Fruit fly (Drosophila melanogaster) whole organism, embryonic: ENCODE results near the gene CG43618.
A peak's percentile ranks its signal among the peaks of the same experiment; 100 is the strongest.

Experiments used
- B-H2 ChIP-seq: fragments of 200-800 bp; sonication (Bioruptor generic); optimal IDR thresholded peaks from 2 replicates; lab custom pipeline; 2018; ENCODE audit warnings: missing biosample characterization, mild to moderate bottlenecking, missing genetic modification characterization
- Bdp1 ChIP-seq: fragments of 200-800 bp; sonication (Bioruptor generic); optimal IDR thresholded peaks from 3 replicates; lab custom pipeline; 2016; ENCODE audit warnings: missing biosample characterization, missing genetic modification characterization
- Bteb2 ChIP-seq: fragments of 200-800 bp; sonication (Bioruptor generic); optimal IDR thresholded peaks from 2 replicates; lab custom pipeline; 2016; ENCODE audit warnings: missing biosample characterization, missing genetic modification characterization
- CG10147 ChIP-seq: fragments of 200-800 bp; sonication (Bioruptor generic); optimal IDR thresholded peaks from 2 replicates; lab custom pipeline; 2019; ENCODE audit warnings: missing biosample characterization, mild to moderate bottlenecking, missing genetic modification characterization, moderate library complexity
- CG10267 ChIP-seq: fragments of 200-800 bp; sonication (Bioruptor generic); optimal IDR thresholded peaks from 2 replicates; lab custom pipeline; 2018; ENCODE audit warnings: missing biosample characterization, mild to moderate bottlenecking, missing genetic modification characterization, moderate library complexity
- CG10431 ChIP-seq: fragments of 200-800 bp; sonication (Bioruptor generic); optimal IDR thresholded peaks from 3 replicates; lab custom pipeline; 2018; ENCODE audit warnings: missing biosample characterization, mild to moderate bottlenecking, missing genetic modification characterization
- CG12155 ChIP-seq: fragments of 200-800 bp; sonication (Bioruptor generic); optimal IDR thresholded peaks from 3 replicates; lab custom pipeline; 2016; ENCODE audit warnings: missing biosample characterization, missing genetic modification characterization
- CG14965 ChIP-seq: fragments of 200-800 bp; sonication (Bioruptor generic); optimal IDR thresholded peaks from 2 replicates; lab custom pipeline; 2016; ENCODE audit warnings: missing biosample characterization, missing genetic modification characterization, borderline replicate concordance
- CG17612 ChIP-seq: fragments of 200-800 bp; sonication (Bioruptor generic); IDR thresholded peaks from 2 replicates; pipeline ENCODE4 v1.3.6; 2022; ENCODE audit warnings: missing biosample characterization, missing genetic modification characterization
- CG2712 ChIP-seq: fragments of 200-800 bp; optimal IDR thresholded peaks from 3 replicates; lab custom pipeline; 2019; ENCODE audit warnings: missing biosample characterization, mild to moderate bottlenecking, missing genetic modification characterization, moderate library complexity
- CG2875 ChIP-seq: fragments of 200-800 bp; sonication (Bioruptor generic); optimal IDR thresholded peaks from 2 replicates; lab custom pipeline; 2017; ENCODE audit warnings: missing biosample characterization, mild to moderate bottlenecking, missing genetic modification characterization, missing genetic modification reagents
- CG43689 ChIP-seq: fragments of 200-800 bp; sonication (Bioruptor generic); IDR thresholded peaks from 2 replicates; pipeline ENCODE4 v1.3.6; 2022; ENCODE audit warnings: missing biosample characterization, missing genetic modification characterization
- CG5953 ChIP-seq: fragments of 200-800 bp; sonication (Bioruptor generic); IDR thresholded peaks from 2 replicates; pipeline ENCODE4 v1.3.6; 2022; ENCODE audit warnings: missing biosample characterization, missing genetic modification characterization
- CG6254 ChIP-seq: fragments of 200-800 bp; sonication (Bioruptor generic); optimal IDR thresholded peaks from 3 replicates; lab custom pipeline; 2017; ENCODE audit warnings: mild to moderate bottlenecking, missing biosample characterization, missing genetic modification reagents, missing genetic modification characterization
- CG6272 ChIP-seq: fragments of 200-800 bp; sonication (Bioruptor generic); IDR thresholded peaks from 2 replicates; pipeline ENCODE4 v1.3.6; 2022; ENCODE audit warnings: missing biosample characterization, missing genetic modification characterization
- CG7928 ChIP-seq: fragments of 200-800 bp; sonication (Bioruptor generic); optimal IDR thresholded peaks from 2 replicates; lab custom pipeline; 2017; ENCODE audit warnings: missing biosample characterization, mild to moderate bottlenecking, missing genetic modification characterization
- CG7963 ChIP-seq: fragments of 200-800 bp; sonication (Bioruptor generic); IDR thresholded peaks from 3 replicates; pipeline ENCODE4 v1.3.6; 2022; ENCODE audit warnings: missing biosample characterization, missing genetic modification characterization; ENCODE audit not compliant: partially characterized antibody
- CG8944 ChIP-seq: fragments of 200-800 bp; sonication (Bioruptor generic); optimal IDR thresholded peaks from 3 replicates; lab custom pipeline; 2016; ENCODE audit warnings: missing biosample characterization, missing genetic modification characterization
- Dfd ChIP-seq, 2 experiments: fragments of >200 bp; optimal IDR thresholded peaks; 2 replicates each; lab custom pipeline; 2017; ENCODE audit warnings: missing biosample characterization in 2 of 2, missing genetic modification characterization in 2 of 2
- Dip3 ChIP-seq: fragments of 200-800 bp; sonication (Bioruptor generic); optimal IDR thresholded peaks from 3 replicates; lab custom pipeline; 2016; ENCODE audit warnings: missing biosample characterization, missing genetic modification characterization
- Fer1 ChIP-seq: fragments of 200-800 bp; sonication (Bioruptor generic); optimal IDR thresholded peaks from 2 replicates; lab custom pipeline; 2017; ENCODE audit warnings: missing biosample characterization, mild to moderate bottlenecking, missing genetic modification characterization
- Fer3 ChIP-seq: fragments of 200-800 bp; sonication (Bioruptor generic); optimal IDR thresholded peaks from 2 replicates; lab custom pipeline; 2018; ENCODE audit warnings: missing biosample characterization, mild to moderate bottlenecking, missing genetic modification characterization, moderate library complexity
- Hand ChIP-seq: fragments of 200-800 bp; sonication (Bioruptor generic); optimal IDR thresholded peaks from 2 replicates; lab custom pipeline; 2017; ENCODE audit warnings: mild to moderate bottlenecking, missing biosample characterization, missing genetic modification reagents, missing genetic modification characterization
- Hsf ChIP-seq: fragments of 200-800 bp; sonication (Bioruptor generic); optimal IDR thresholded peaks from 3 replicates; lab custom pipeline; 2016; ENCODE audit warnings: missing biosample characterization, missing genetic modification characterization
- Nf-YC ChIP-seq: fragments of 200-800 bp; optimal IDR thresholded peaks from 3 replicates; lab custom pipeline; 2019; ENCODE audit warnings: missing biosample characterization, mild to moderate bottlenecking, missing genetic modification characterization, moderate library complexity
- NfI ChIP-seq: fragments of 200-800 bp; sonication (Bioruptor generic); optimal IDR thresholded peaks from 3 replicates; lab custom pipeline; 2018; ENCODE audit warnings: missing biosample characterization, mild to moderate bottlenecking, missing genetic modification characterization, moderate library complexity
- Stat92E ChIP-seq, 3 experiments: fragments of >200 bp in 2 of 3; fragments of 200-800 bp in 1 of 3; sonication (Bioruptor generic) in 1 of 3; optimal IDR thresholded peaks; 2 replicates each; lab custom pipeline; 2017 to 2019; ENCODE audit warnings: missing biosample characterization in 3 of 3, missing genetic modification characterization in 3 of 3, mild to moderate bottlenecking in 1 of 3, moderate library complexity in 1 of 3
- Trl ChIP-seq, 3 experiments: fragments of >200 bp in 2 of 3; fragments of 200-800 bp in 1 of 3; sonication (Bioruptor generic) in 1 of 3; optimal IDR thresholded peaks; 2 replicates in 1 of 3; 3 replicates in 2 of 3; lab custom pipeline; 2016 to 2017; ENCODE audit warnings: missing biosample characterization in 1 of 3, missing genetic modification characterization in 1 of 3
- amos ChIP-seq: fragments of 200-800 bp; sonication (Bioruptor generic); IDR thresholded peaks from 2 replicates; pipeline ENCODE4 v1.3.6; 2022; ENCODE audit warnings: missing biosample characterization, missing genetic modification characterization; ENCODE audit not compliant: partially characterized antibody
- br ChIP-seq: fragments of >200 bp; optimal IDR thresholded peaks from 2 replicates; lab custom pipeline; 2017
- cato ChIP-seq: fragments of 200-800 bp; sonication (Bioruptor generic); optimal IDR thresholded peaks from 2 replicates; lab custom pipeline; 2016; ENCODE audit warnings: missing biosample characterization, missing genetic modification characterization, borderline replicate concordance
- chn ChIP-seq: fragments of 200-800 bp; sonication (Bioruptor generic); optimal IDR thresholded peaks from 2 replicates; lab custom pipeline; 2016; ENCODE audit warnings: missing biosample characterization, missing genetic modification characterization
- croc ChIP-seq: fragments of 200-800 bp; sonication (Bioruptor generic); conservative IDR thresholded peaks from 3 replicates; pipeline ENCODE4 v1.3.6; 2022; ENCODE audit warnings: missing biosample characterization, missing genetic modification characterization
- ewg ChIP-seq: fragments of 200-800 bp; sonication (Bioruptor generic); optimal IDR thresholded peaks from 3 replicates; lab custom pipeline; 2017; ENCODE audit warnings: mild to moderate bottlenecking, missing biosample characterization, missing genetic modification reagents, missing genetic modification characterization
- gcm ChIP-seq: fragments of 200-800 bp; sonication (Bioruptor generic); optimal IDR thresholded peaks from 2 replicates; lab custom pipeline; 2019; ENCODE audit warnings: missing biosample characterization, mild to moderate bottlenecking, missing genetic modification characterization, moderate library complexity
- gfzf ChIP-seq: fragments of 200-800 bp; sonication (Bioruptor generic); optimal IDR thresholded peaks from 2 replicates; lab custom pipeline; 2016; ENCODE audit warnings: missing biosample characterization, mild to moderate bottlenecking, missing genetic modification characterization, moderate library complexity
- her ChIP-seq: fragments of 200-800 bp; sonication (Bioruptor generic); optimal IDR thresholded peaks from 2 replicates; lab custom pipeline; 2016; ENCODE audit warnings: missing biosample characterization, missing genetic modification characterization
- jing ChIP-seq: fragments of 200-800 bp; sonication (Bioruptor generic); optimal IDR thresholded peaks from 2 replicates; lab custom pipeline; 2018; ENCODE audit warnings: missing biosample characterization, mild to moderate bottlenecking, missing genetic modification characterization
- kah ChIP-seq: fragments of 200-800 bp; sonication (Bioruptor generic); optimal IDR thresholded peaks from 2 replicates; lab custom pipeline; 2018; ENCODE audit warnings: missing biosample characterization, mild to moderate bottlenecking, missing genetic modification characterization
- otp ChIP-seq: fragments of 200-800 bp; sonication (Bioruptor generic); IDR thresholded peaks from 3 replicates; pipeline ENCODE4, ENCODE4 v1.3.6; 2022; ENCODE audit warnings: missing biosample characterization, missing genetic modification characterization
- phol ChIP-seq: fragments of 200-800 bp; sonication (Bioruptor generic); optimal IDR thresholded peaks from 3 replicates; lab custom pipeline; 2018; ENCODE audit warnings: missing biosample characterization, mild to moderate bottlenecking, missing genetic modification characterization, moderate library complexity
- prd ChIP-seq, 3 experiments: fragments of >200 bp in 2 of 3; fragments of 200-800 bp in 1 of 3; sonication (Bioruptor generic) in 1 of 3; optimal IDR thresholded peaks in 2 of 3; IDR thresholded peaks in 1 of 3; 2 replicates in 2 of 3; 3 replicates in 1 of 3; pipeline versions ENCODE4 v1.3.6 to Lab custom; 2017 to 2022; ENCODE audit warnings: missing biosample characterization in 1 of 3, missing genetic modification characterization in 1 of 3
- sisA ChIP-seq: fragments of 200-800 bp; sonication (Bioruptor generic); IDR thresholded peaks from 2 replicates; pipeline ENCODE4 v1.3.6; 2022; ENCODE audit warnings: missing biosample characterization, missing genetic modification characterization
- sna ChIP-seq: fragments of 200-800 bp; sonication (Bioruptor generic); IDR thresholded peaks from 2 replicates; pipeline ENCODE4 v1.3.6; 2022; ENCODE audit warnings: missing biosample characterization, missing genetic modification characterization; ENCODE audit not compliant: partially characterized antibody
- sqz ChIP-seq: fragments of 200-800 bp; sonication (Bioruptor generic); optimal IDR thresholded peaks from 3 replicates; lab custom pipeline; 2018; ENCODE audit warnings: missing biosample characterization, mild to moderate bottlenecking, missing genetic modification characterization
- ssp ChIP-seq: fragments of 200-800 bp; sonication (Bioruptor generic); IDR thresholded peaks from 2 replicates; pipeline ENCODE4 v1.3.6; 2022; ENCODE audit warnings: missing biosample characterization, missing genetic modification characterization
- toy ChIP-seq: fragments of 200-800 bp; sonication (Bioruptor generic); IDR thresholded peaks from 2 replicates; pipeline ENCODE4 v1.3.6; 2022; ENCODE audit warnings: missing biosample characterization, missing genetic modification characterization
- twi ChIP-seq: fragments of 200-800 bp; optimal IDR thresholded peaks from 2 replicates; lab custom pipeline; 2019; ENCODE audit warnings: missing biosample characterization, mild to moderate bottlenecking, missing genetic modification characterization, moderate library complexity
- zf30C ChIP-seq: fragments of 200-800 bp; sonication (Bioruptor generic); optimal IDR thresholded peaks from 3 replicates; lab custom pipeline; 2018; ENCODE audit warnings: missing biosample characterization, mild to moderate bottlenecking, missing genetic modification characterization

Gene CG43618

DNA sequence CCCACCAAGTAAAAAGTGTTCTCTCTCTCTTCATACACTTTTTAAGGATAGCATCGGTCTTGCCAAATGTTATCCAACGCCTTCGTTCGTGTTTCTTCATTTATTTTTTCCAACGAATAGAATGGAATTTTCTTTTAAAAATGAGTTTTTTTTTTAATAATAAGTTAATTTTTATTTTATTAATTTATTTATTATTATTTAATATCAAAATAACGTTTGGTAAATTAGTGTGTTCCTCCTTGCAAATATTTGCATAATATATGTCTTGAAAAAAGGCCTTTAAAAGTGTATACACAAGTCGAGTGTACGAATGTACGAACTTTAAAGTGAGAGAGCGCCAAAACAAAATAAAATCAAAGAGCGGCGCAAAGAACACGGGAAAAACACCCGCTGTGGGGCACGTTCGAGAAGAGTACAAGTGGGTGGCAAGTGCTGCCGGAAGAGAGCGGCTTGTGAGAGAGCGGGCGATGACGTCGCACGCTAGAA is 21.7 kb upstream of the CG43618 start (continued):
- peak; percentile 58 for TF ChIP-seq CG43689 (GFP tag; lab: Robert Waterston, UW)
- TF ChIP-seq chn (GFP tag; lab: Kevin White, UChicago) = peak; percentile 31
- TF ChIP-seq Stat92E (GFP tag; optimal IDR thresholded peaks at IDR 0.05; lab: Kevin White, UChicago) = no peak
- TF ChIP-seq B-H2 (GFP tag; lab: Kevin White, UChicago) = no peak
- peak; percentile 3 for TF ChIP-seq Dip3
- no peak for TF ChIP-seq zf30C (GFP tag; lab: Kevin White, UChicago)
- TF ChIP-seq Hsf (GFP tag; lab: Kevin White, UChicago) = peak; percentile 48
- peak; percentile 82 for TF ChIP-seq CG10267 (tag; lab: Kevin White, UChicago)
- TF ChIP-seq Dfd (GFP tag; optimal IDR thresholded peaks at IDR 0.05; lab: Kevin White, UChicago) = no peak
- TF ChIP-seq CG12155 (GFP tag; lab: Kevin White, UChicago) = peak; percentile 76
- no peak for TF ChIP-seq CG7928 (GFP tag; lab: Kevin White, UChicago)
- no peak for TF ChIP-seq her (GFP tag; lab: Kevin White, UChicago)
- peak; percentile 93 for TF ChIP-seq gcm (GFP tag; lab: Kevin White, UChicago)
- TF ChIP-seq CG2712 (tag; lab: Kevin White, UChicago) = peak; percentile 90
- TF ChIP-seq croc (GFP tag; lab: Robert Waterston, UW) = peak; percentile 64; the same call in 2 of the 3 replicates
- TF ChIP-seq Bdp1 (GFP tag; lab: Kevin White, UChicago) = peak; percentile 33
- no peak for TF ChIP-seq amos (GFP tag; lab: Robert Waterston, UW)
- peak; percentile 69 for TF ChIP-seq ewg
- peak; percentile 81 for TF ChIP-seq Fer3 (tag; lab: Kevin White, UChicago)
- TF ChIP-seq twi (tag; lab: Kevin White, UChicago) = no peak
- TF ChIP-seq Fer1 (GFP tag; lab: Kevin White, UChicago) = peak; percentile 86
- TF ChIP-seq NfI = peak; percentile 91
- peak; percentile 67 for TF ChIP-seq CG5953 (GFP tag; lab: Robert Waterston, UW)
- TF ChIP-seq CG6272 (GFP tag; lab: Robert Waterston, UW) = no peak
- no peak for TF ChIP-seq toy
- no peak for TF ChIP-seq CG7963 (GFP tag; lab: Robert Waterston, UW)
- TF ChIP-seq otp (GFP tag; lab: Robert Waterston, UW) = no peak
- TF ChIP-seq phol = peak; percentile 87
- no peak for TF ChIP-seq prd (optimal IDR thresholded peaks at IDR 0.05; lab: Kevin White, UChicago)
- TF ChIP-seq prd (GFP tag; IDR thresholded peaks at IDR 0.05; lab: Robert Waterston, UW) = peak; percentile 75
- peak; percentile 5 for TF ChIP-seq jing (GFP tag; lab: Kevin White, UChicago)
- TF ChIP-seq kah (GFP tag; lab: Kevin White, UChicago) = peak; percentile 63
- no peak for TF ChIP-seq CG17612 (GFP tag; lab: Robert Waterston, UW)
- TF ChIP-seq br (lab: Kevin White, UChicago) = no peak
- TF ChIP-seq CG10147 (GFP tag; lab: Kevin White, UChicago) = peak; percentile 81
- TF ChIP-seq CG14965 (GFP tag; lab: Kevin White, UChicago) = no peak
- TF ChIP-seq sqz (GFP tag; lab: Kevin White, UChicago) = no peak
- TF ChIP-seq CG6254 = peak; percentile 76
- no peak for TF ChIP-seq gfzf (GFP tag; lab: Kevin White, UChicago)
- peak; percentile 85 for TF ChIP-seq CG10431 (GFP tag; lab: Kevin White, UChicago)
- TF ChIP-seq Bteb2 (GFP tag; lab: Kevin White, UChicago) = peak; percentile 27
- TF ChIP-seq ssp = no peak; the same call in none of the 2 replicates
- peak; percentile 63 for TF ChIP-seq sisA (GFP tag; lab: Robert Waterston, UW)
- TF ChIP-seq Trl (optimal IDR thresholded peaks at IDR 0.05; lab: Kevin White, UChicago) = peak; percentile 75 to 84
- peak; percentile 35 for TF ChIP-seq Trl (GFP tag; optimal IDR thresholded peaks at IDR 0.05; lab: Kevin White, UChicago)
- peak; percentile 77 for TF ChIP-seq cato (GFP tag; lab: Kevin White, UChicago)
- TF ChIP-seq Hand (GFP tag; lab: Kevin White, UChicago) = peak; percentile 91
- TF ChIP-seq sna = no peak
- no peak for TF ChIP-seq CG8944
- peak; percentile 74 for TF ChIP-seq Nf-YC
- TF ChIP-seq CG2875 (GFP tag; lab: Kevin White, UChicago) = peak; percentile 89
